Worm (Caenorhabditis elegans): Measurements from ENCODE around the gene nhr-124.

ce11 chrV:3878223-3878622, 7.8 kb downstream of the nhr-124 start, which contains the start of gene nhr-159:
- TF ChIP-seq ceh-82 (tag; optimal IDR thresholded peaks at IDR 0.05) = no peak
- TF ChIP-seq lin-35 (GFP tag; optimal IDR thresholded peaks at IDR 0.05) = no peak
- TF ChIP-seq snpc-4 (tag; optimal IDR thresholded peaks at IDR 0.05) = no peak
- TF ChIP-seq nhr-90 (tag; optimal IDR thresholded peaks at IDR 0.05; ENCODE audit: poor library complexity) = no peak
- TF ChIP-seq mep-1 (tag; optimal IDR thresholded peaks at IDR 0.05) = no peak
- no peak for TF ChIP-seq lir-3 (tag; optimal IDR thresholded peaks at IDR 0.05; ENCODE audit: poor library complexity)
- TF ChIP-seq nhr-12 (tag; optimal IDR thresholded peaks at IDR 0.05) = no peak
- no peak for TF ChIP-seq fos-1 (tag; optimal IDR thresholded peaks at IDR 0.05)
- TF ChIP-seq ztf-11 (tag; optimal IDR thresholded peaks at IDR 0.05) = no peak
- no peak for TF ChIP-seq elt-2 (tag; optimal IDR thresholded peaks at IDR 0.05)
